Worm (Caenorhabditis elegans) whole organism, early embryonic: ENCODE results near the gene AH9.6.

ENCODE experiments used
- B0310.2 ChIP-seq: sonication (generic microtip); optimal IDR thresholded peaks from 2 replicates; lab custom pipeline; 2016; ENCODE audit warnings: mild to moderate bottlenecking, missing genetic modification characterization, missing compliant biosample characterization
- F13C5.2 ChIP-seq: sonication (generic microtip); optimal IDR thresholded peaks from 2 replicates; lab custom pipeline; 2017; ENCODE audit warnings: mild to moderate bottlenecking, missing genetic modification characterization, inconsistent platforms, missing compliant biosample characterization
- aly-1 ChIP-seq: sonication (generic microtip); optimal IDR thresholded peaks from 2 replicates; lab custom pipeline; 2016; ENCODE audit warnings: missing genetic modification characterization, missing compliant biosample characterization
- ama-1 ChIP-seq: fragments of 150-350 bp; optimal IDR thresholded peaks from 2 replicates; lab custom pipeline; 2014
- ceh-13 ChIP-seq: fragments of 200-800 bp; sonication (Bioruptor generic); optimal IDR thresholded peaks from 2 replicates; lab custom pipeline; 2018; ENCODE audit warnings: mild to moderate bottlenecking, missing genetic modification characterization, missing compliant biosample characterization
- ceh-36 ChIP-seq: sonication (generic microtip); optimal IDR thresholded peaks from 2 replicates; lab custom pipeline; 2016; ENCODE audit warnings: missing genetic modification characterization, inconsistent platforms, missing compliant biosample characterization
- ets-7 ChIP-seq: sonication (generic microtip); optimal IDR thresholded peaks from 2 replicates; lab custom pipeline; 2016; ENCODE audit warnings: missing genotype, missing genetic modification characterization, missing compliant biosample characterization
- flt-1 ChIP-seq: fragments of 200-800 bp; sonication (Bioruptor generic); IDR thresholded peaks from 2 replicates; pipeline ENCODE4 v1.3.6; 2022; ENCODE audit warnings: missing genetic modification characterization, missing compliant biosample characterization
- hmbx-1 ChIP-seq: sonication (generic microtip); optimal IDR thresholded peaks from 2 replicates; lab custom pipeline; 2016; ENCODE audit warnings: mild to moderate bottlenecking, missing genetic modification characterization, missing compliant biosample characterization
- hmg-4 ChIP-seq: fragments of 200-800 bp; sonication (Bioruptor generic); optimal IDR thresholded peaks from 2 replicates; lab custom pipeline; 2018; ENCODE audit warnings: mild to moderate bottlenecking, missing genetic modification characterization, missing compliant biosample characterization
- hnd-1 ChIP-seq: sonication (generic microtip); optimal IDR thresholded peaks from 2 replicates; lab custom pipeline; 2016; ENCODE audit warnings: missing genetic modification characterization, missing compliant biosample characterization
- pes-1 ChIP-seq: fragments of 200-800 bp; sonication (Bioruptor generic); IDR thresholded peaks from 2 replicates; pipeline ENCODE4 v1.3.6; 2022; ENCODE audit warnings: missing genetic modification reagents, missing genetic modification characterization, missing compliant biosample characterization
- scrt-1 ChIP-seq: fragments of 200-800 bp; sonication (Bioruptor generic); IDR thresholded peaks from 2 replicates; pipeline ENCODE4 v1.3.6; 2022; ENCODE audit warnings: missing genetic modification characterization, missing compliant biosample characterization
- sea-1 ChIP-seq: fragments of 200-800 bp; sonication (Bioruptor generic); conservative IDR thresholded peaks from 2 replicates; pipeline ENCODE4 v1.3.6; 2022; ENCODE audit warnings: missing genetic modification characterization, missing compliant biosample characterization
- tbx-11 ChIP-seq: fragments of 200-800 bp; sonication (Bioruptor generic); IDR thresholded peaks from 2 replicates; pipeline ENCODE4 v1.3.6; 2022; ENCODE audit warnings: missing genetic modification characterization, missing compliant biosample characterization
- tbx-37 ChIP-seq: fragments of 200-800 bp; sonication (Bioruptor generic); conservative IDR thresholded peaks from 2 replicates; pipeline ENCODE4 v1.3.6; 2022; ENCODE audit warnings: missing genetic modification reagents, missing genetic modification characterization, missing compliant biosample characterization
- tra-4 ChIP-seq: sonication (generic microtip); optimal IDR thresholded peaks from 2 replicates; lab custom pipeline; 2017; ENCODE audit warnings: missing genetic modification characterization, missing compliant biosample characterization

AH9.6 gene

ce11 chrX:2267956-2268355, at the start of gene AH9.6:
Gene AH9.6, minus strand, starts transcription at chrX:2268138.
- no peak for TF ChIP-seq tbx-11 (GFP tag; lab: Robert Waterston, UW)
- no peak for TF ChIP-seq scrt-1 (GFP tag; lab: Robert Waterston, UW)
- TF ChIP-seq hmbx-1 (tag; lab: Kevin White, UChicago): no peak
- no peak for TF ChIP-seq flt-1 (GFP tag; lab: Robert Waterston, UW)

ce11 chrX:2317480-2317879, 49.5 kb upstream of the AH9.6 start:
- TF ChIP-seq ets-7 (tag; lab: Kevin White, UChicago) (no peak), tra-4 (no peak), hmg-4 (GFP tag; lab: Kevin White, UChicago) (no peak), B0310.2 (no peak), aly-1 (tag; lab: Kevin White, UChicago) (no peak), ceh-36 (tag; lab: Kevin White, UChicago) (no peak), sea-1 (no peak), hmbx-1 (tag; lab: Kevin White, UChicago) (no peak), flt-1 (GFP tag; lab: Robert Waterston, UW) (no peak), F13C5.2 (tag; lab: Kevin White, UChicago) (no peak), tbx-11 (GFP tag; lab: Robert Waterston, UW) (no peak), ceh-13 (GFP tag; lab: Kevin White, UChicago) (no peak), pes-1 (GFP tag; lab: Robert Waterston, UW) (no peak), tbx-37 (GFP tag; lab: Robert Waterston, UW) (no peak), scrt-1 (GFP tag; lab: Robert Waterston, UW) (no peak), ama-1 (lab: Kevin White, UChicago) (no peak), hnd-1 (tag; lab: Kevin White, UChicago) (no peak)

- no peak for TF ChIP-seq hmbx-1 (tag; lab: Kevin White, UChicago)
- TF ChIP-seq ceh-36 (tag; lab: Kevin White, UChicago): no peak
- no peak for TF ChIP-seq tbx-11 (GFP tag; lab: Robert Waterston, UW)
- TF ChIP-seq scrt-1 (GFP tag; lab: Robert Waterston, UW): no peak
- TF ChIP-seq sea-1: no peak
- TF ChIP-seq ama-1 (lab: Kevin White, UChicago): no peak
- no peak for TF ChIP-seq hmg-4 (GFP tag; lab: Kevin White, UChicago)
- TF ChIP-seq hnd-1 (tag; lab: Kevin White, UChicago): no peak
- TF ChIP-seq B0310.2: no peak
- TF ChIP-seq flt-1 (GFP tag; lab: Robert Waterston, UW): no peak
- no peak for TF ChIP-seq tbx-37 (GFP tag; lab: Robert Waterston, UW)
- no peak for TF ChIP-seq F13C5.2 (tag; lab: Kevin White, UChicago)
- no peak for TF ChIP-seq aly-1 (tag; lab: Kevin White, UChicago)
Measured at ce11 chrX:2316859-2317258, 48.9 kb upstream of the AH9.6 start.

ce11 chrX:2316205-2316604, 48.3 kb upstream of the AH9.6 start:
- TF ChIP-seq aly-1 (tag; lab: Kevin White, UChicago): no peak
- no peak for TF ChIP-seq ets-7 (tag; lab: Kevin White, UChicago)
- no peak for TF ChIP-seq flt-1 (GFP tag; lab: Robert Waterston, UW)
- no peak for TF ChIP-seq F13C5.2 (tag; lab: Kevin White, UChicago)
- TF ChIP-seq hmg-4 (GFP tag; lab: Kevin White, UChicago): no peak
- TF ChIP-seq sea-1: no peak
- no peak for TF ChIP-seq pes-1 (GFP tag; lab: Robert Waterston, UW)
- no peak for TF ChIP-seq hmbx-1 (tag; lab: Kevin White, UChicago)
- no peak for TF ChIP-seq B0310.2
- TF ChIP-seq tbx-37 (GFP tag; lab: Robert Waterston, UW): no peak
- no peak for TF ChIP-seq scrt-1 (GFP tag; lab: Robert Waterston, UW)
- no peak for TF ChIP-seq hnd-1 (tag; lab: Kevin White, UChicago)
- TF ChIP-seq tra-4: no peak
- TF ChIP-seq ama-1 (lab: Kevin White, UChicago): no peak
- no peak for TF ChIP-seq tbx-11 (GFP tag; lab: Robert Waterston, UW)
- TF ChIP-seq ceh-36 (tag; lab: Kevin White, UChicago): no peak

DNA sequence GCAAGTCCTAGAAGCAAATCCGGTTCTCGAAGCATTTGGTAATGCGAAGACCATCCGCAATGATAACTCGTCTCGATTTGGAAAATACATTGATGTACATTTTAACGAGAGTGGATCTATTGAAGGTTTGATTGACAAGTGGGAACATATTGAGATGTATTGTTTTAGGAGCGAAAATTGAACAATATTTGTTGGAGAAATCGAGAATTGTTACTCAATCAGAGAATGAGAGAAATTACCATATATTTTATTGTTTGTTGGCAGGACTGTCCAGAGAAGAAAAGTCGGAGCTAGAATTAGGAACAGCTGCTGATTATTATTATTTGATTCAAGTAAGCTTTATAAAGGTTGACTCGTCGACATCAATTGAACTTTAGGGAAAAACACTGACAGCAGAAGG, 36.6 kb upstream of the AH9.6 start:
- TF ChIP-seq aly-1 (tag; lab: Kevin White, UChicago) (no peak), B0310.2 (no peak), sea-1 (no peak), ama-1 (lab: Kevin White, UChicago) (no peak), tbx-37 (GFP tag; lab: Robert Waterston, UW) (no peak), tra-4 (no peak), ceh-13 (GFP tag; lab: Kevin White, UChicago) (no peak), pes-1 (GFP tag; lab: Robert Waterston, UW) (no peak), hmg-4 (GFP tag; lab: Kevin White, UChicago) (no peak), hnd-1 (tag; lab: Kevin White, UChicago) (no peak), hmbx-1 (tag; lab: Kevin White, UChicago) (no peak), ceh-36 (tag; lab: Kevin White, UChicago) (no peak), F13C5.2 (tag; lab: Kevin White, UChicago) (no peak), ets-7 (tag; lab: Kevin White, UChicago) (no peak), scrt-1 (GFP tag; lab: Robert Waterston, UW) (no peak)

- TF ChIP-seq sea-1: no peak
- TF ChIP-seq flt-1 (GFP tag; lab: Robert Waterston, UW): no peak
- TF ChIP-seq aly-1 (tag; lab: Kevin White, UChicago): no peak
- no peak for TF ChIP-seq tbx-37 (GFP tag; lab: Robert Waterston, UW)
- no peak for TF ChIP-seq B0310.2
- TF ChIP-seq pes-1 (GFP tag; lab: Robert Waterston, UW): no peak
- no peak for TF ChIP-seq tbx-11 (GFP tag; lab: Robert Waterston, UW)
- no peak for TF ChIP-seq hnd-1 (tag; lab: Kevin White, UChicago)
- TF ChIP-seq scrt-1 (GFP tag; lab: Robert Waterston, UW): no peak
- no peak for TF ChIP-seq hmbx-1 (tag; lab: Kevin White, UChicago)
- TF ChIP-seq ets-7 (tag; lab: Kevin White, UChicago): no peak
- no peak for TF ChIP-seq ama-1 (lab: Kevin White, UChicago)
- no peak for TF ChIP-seq hmg-4 (GFP tag; lab: Kevin White, UChicago)
Measured at ce11 chrX:2303253-2303652, 35.3 kb upstream of the AH9.6 start.

DNA sequence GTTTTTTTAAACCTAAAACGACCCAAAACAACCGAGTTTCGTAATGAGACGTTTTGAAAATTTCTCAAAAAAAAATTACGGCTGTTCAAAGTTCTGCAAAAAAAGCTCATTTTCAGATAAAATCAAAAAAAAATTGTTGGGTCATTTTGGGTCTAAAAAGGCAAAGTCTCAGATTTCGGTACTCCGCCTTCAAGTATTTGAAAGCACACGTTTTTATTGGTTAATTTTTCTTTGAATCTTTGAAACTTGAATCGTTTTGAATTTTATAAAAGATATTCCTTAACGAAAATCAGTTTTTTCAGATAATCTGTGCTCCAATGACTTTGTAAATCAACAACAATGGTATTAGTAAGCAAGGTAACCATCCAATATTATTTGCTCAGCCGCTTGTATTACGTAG, 34.8 kb upstream of the AH9.6 start, which contains the start of gene hum-6:
TSS of gene hum-6 (plus strand) at position 301 of the 400 bp plus-strand sequence.
- TF ChIP-seq ama-1 (lab: Kevin White, UChicago) (no peak), tbx-37 (GFP tag; lab: Robert Waterston, UW) (no peak), flt-1 (GFP tag; lab: Robert Waterston, UW) (no peak), hmg-4 (GFP tag; lab: Kevin White, UChicago) (no peak), ets-7 (tag; lab: Kevin White, UChicago) (no peak), ceh-36 (tag; lab: Kevin White, UChicago) (no peak), ceh-13 (GFP tag; lab: Kevin White, UChicago) (no peak), F13C5.2 (tag; lab: Kevin White, UChicago) (no peak), hmbx-1 (tag; lab: Kevin White, UChicago) (no peak), scrt-1 (GFP tag; lab: Robert Waterston, UW) (no peak), pes-1 (GFP tag; lab: Robert Waterston, UW) (no peak), tbx-11 (GFP tag; lab: Robert Waterston, UW) (no peak), aly-1 (tag; lab: Kevin White, UChicago) (no peak), sea-1 (no peak), B0310.2 (no peak), tra-4 (no peak), hnd-1 (tag; lab: Kevin White, UChicago) (no peak)
